Fruit fly (Drosophila melanogaster) whole organism, embryonic: ENCODE data around the gene Agpat4.
A peak's percentile ranks its signal among the peaks of the same experiment; 100 is the strongest.

Experiments
- Bdp1 ChIP-seq: fragments of 200-800 bp; sonication (Bioruptor generic); optimal IDR thresholded peaks from 3 replicates; lab custom pipeline; 2016; ENCODE audit warnings: missing biosample characterization, missing genetic modification characterization
- CG10274 ChIP-seq: fragments of 200-800 bp; sonication (Bioruptor generic); optimal IDR thresholded peaks from 3 replicates; lab custom pipeline; 2017; ENCODE audit warnings: missing biosample characterization, mild to moderate bottlenecking, missing genetic modification characterization
- CG11093 ChIP-seq: fragments of 200-800 bp; sonication (Bioruptor generic); IDR thresholded peaks from 3 replicates; pipeline ENCODE4 v1.3.6; 2022; ENCODE audit warnings: missing biosample characterization, missing genetic modification characterization
- CG12236 ChIP-seq: fragments of 200-800 bp; sonication (Bioruptor generic); optimal IDR thresholded peaks from 2 replicates; lab custom pipeline; 2016; ENCODE audit warnings: missing biosample characterization, missing genetic modification characterization
- CG1233 ChIP-seq: fragments of 200-800 bp; sonication (Bioruptor generic); optimal IDR thresholded peaks from 4 replicates; lab custom pipeline; 2018; ENCODE audit warnings: missing biosample characterization, mild to moderate bottlenecking, missing genetic modification characterization
- CG15601 ChIP-seq: fragments of 200-800 bp; sonication (Bioruptor generic); optimal IDR thresholded peaks from 3 replicates; lab custom pipeline; 2019; ENCODE audit warnings: missing biosample characterization, mild to moderate bottlenecking, missing genetic modification characterization, moderate library complexity
- CG15696 ChIP-seq: fragments of 200-800 bp; sonication (Bioruptor generic); optimal IDR thresholded peaks from 2 replicates; lab custom pipeline; 2019; ENCODE audit warnings: missing biosample characterization, mild to moderate bottlenecking, missing genetic modification characterization, moderate library complexity
- CG1603 ChIP-seq: fragments of 200-800 bp; sonication (Bioruptor generic); optimal IDR thresholded peaks from 2 replicates; lab custom pipeline; 2019; ENCODE audit warnings: missing biosample characterization, mild to moderate bottlenecking, missing genetic modification characterization, moderate library complexity
- CG17186 ChIP-seq: fragments of 200-800 bp; sonication (Bioruptor generic); optimal IDR thresholded peaks from 3 replicates; lab custom pipeline; 2017; ENCODE audit warnings: missing biosample characterization, missing genetic modification reagents, missing genetic modification characterization
- CG17802 ChIP-seq: fragments of 200-800 bp; sonication (Bioruptor generic); optimal IDR thresholded peaks from 2 replicates; lab custom pipeline; 2018; ENCODE audit warnings: missing biosample characterization, mild to moderate bottlenecking, missing genetic modification characterization, moderate library complexity
- CG2120 ChIP-seq: fragments of 200-800 bp; sonication (Bioruptor generic); optimal IDR thresholded peaks from 3 replicates; lab custom pipeline; 2016; ENCODE audit warnings: missing biosample characterization, missing genetic modification characterization
- CG4360 ChIP-seq: fragments of 200-800 bp; sonication (Bioruptor generic); IDR thresholded peaks from 2 replicates; pipeline ENCODE4 v1.3.6; 2022; ENCODE audit warnings: missing biosample characterization, missing genetic modification characterization
- CG4820 ChIP-seq: fragments of 200-800 bp; sonication (Bioruptor generic); optimal IDR thresholded peaks from 3 replicates; lab custom pipeline; 2016; ENCODE audit warnings: missing biosample characterization, missing genetic modification characterization
- CG7556 ChIP-seq: fragments of 200-800 bp; sonication (Bioruptor generic); optimal IDR thresholded peaks from 2 replicates; lab custom pipeline; 2017; ENCODE audit warnings: missing biosample characterization, mild to moderate bottlenecking, missing genetic modification characterization
- CG7839 ChIP-seq: fragments of 200-800 bp; sonication (Bioruptor generic); optimal IDR thresholded peaks from 3 replicates; lab custom pipeline; 2018; ENCODE audit warnings: missing biosample characterization, mild to moderate bottlenecking, missing genetic modification characterization, moderate library complexity
- CG8359 ChIP-seq: fragments of 200-800 bp; sonication (Bioruptor generic); optimal IDR thresholded peaks from 2 replicates; lab custom pipeline; 2017; ENCODE audit warnings: missing biosample characterization, mild to moderate bottlenecking, missing genetic modification characterization, borderline replicate concordance
- CG8388 ChIP-seq: fragments of 200-800 bp; sonication (Bioruptor generic); optimal IDR thresholded peaks from 2 replicates; lab custom pipeline; 2019; ENCODE audit warnings: missing biosample characterization, mild to moderate bottlenecking, missing genetic modification characterization, moderate library complexity
- CG8944 ChIP-seq: fragments of 200-800 bp; sonication (Bioruptor generic); optimal IDR thresholded peaks from 3 replicates; lab custom pipeline; 2016; ENCODE audit warnings: missing biosample characterization, missing genetic modification characterization
- CG9797 ChIP-seq: fragments of 200-800 bp; sonication (Bioruptor generic); optimal IDR thresholded peaks from 3 replicates; lab custom pipeline; 2018; ENCODE audit warnings: missing biosample characterization, mild to moderate bottlenecking, missing genetic modification characterization
- CG9932 ChIP-seq: fragments of 200-800 bp; sonication (Bioruptor generic); IDR thresholded peaks from 2 replicates; pipeline ENCODE4 v1.3.6; 2022; ENCODE audit warnings: missing biosample characterization, missing genetic modification characterization
- CoRest ChIP-seq: fragments of 200-800 bp; sonication (Bioruptor generic); optimal IDR thresholded peaks from 3 replicates; lab custom pipeline; 2018; ENCODE audit warnings: missing biosample characterization, mild to moderate bottlenecking, missing genetic modification characterization, moderate library complexity
- Dbx ChIP-seq: fragments of 200-800 bp; sonication (Bioruptor generic); IDR thresholded peaks from 3 replicates; pipeline ENCODE4 v1.3.6; 2022; ENCODE audit warnings: missing biosample characterization, missing genetic modification characterization
- Dp ChIP-seq: fragments of 200-800 bp; sonication (Bioruptor generic); optimal IDR thresholded peaks from 2 replicates; lab custom pipeline; 2018; ENCODE audit warnings: missing biosample characterization, mild to moderate bottlenecking, missing genetic modification characterization, moderate library complexity
- E2f2 ChIP-seq: fragments of 200-800 bp; sonication (Bioruptor generic); IDR thresholded peaks from 2 replicates; pipeline ENCODE4 v1.3.6; 2022; ENCODE audit warnings: missing biosample characterization, missing genetic modification characterization
- Ets97D ChIP-seq: fragments of 200-800 bp; sonication (Bioruptor generic); optimal IDR thresholded peaks from 3 replicates; lab custom pipeline; 2016; ENCODE audit warnings: missing biosample characterization, missing genetic modification characterization
- Fer3 ChIP-seq: fragments of 200-800 bp; sonication (Bioruptor generic); optimal IDR thresholded peaks from 2 replicates; lab custom pipeline; 2018; ENCODE audit warnings: missing biosample characterization, mild to moderate bottlenecking, missing genetic modification characterization, moderate library complexity
- HLH4C ChIP-seq: fragments of 200-800 bp; sonication (Bioruptor generic); IDR thresholded peaks from 3 replicates; pipeline ENCODE4 v1.3.6; 2022; ENCODE audit warnings: missing biosample characterization, missing genetic modification characterization; ENCODE audit not compliant: partially characterized antibody
- Hsf ChIP-seq: fragments of 200-800 bp; sonication (Bioruptor generic); optimal IDR thresholded peaks from 3 replicates; lab custom pipeline; 2016; ENCODE audit warnings: missing biosample characterization, missing genetic modification characterization
- MBD-R2 ChIP-seq: fragments of 200-800 bp; sonication (Bioruptor generic); IDR thresholded peaks from 2 replicates; pipeline ENCODE4 v1.3.6; 2022; ENCODE audit warnings: missing biosample characterization, missing genetic modification characterization
- NK7.1 ChIP-seq: fragments of 200-800 bp; sonication (Bioruptor generic); optimal IDR thresholded peaks from 3 replicates; lab custom pipeline; 2016; ENCODE audit warnings: missing biosample characterization, missing genetic modification characterization
- Ssrp ChIP-seq: fragments of 200-800 bp; sonication (Bioruptor generic); optimal IDR thresholded peaks from 2 replicates; lab custom pipeline; 2018; ENCODE audit warnings: missing biosample characterization, mild to moderate bottlenecking, missing genetic modification characterization, moderate library complexity
- Taf1 ChIP-seq: fragments of 200-800 bp; sonication (Bioruptor generic); IDR thresholded peaks from 2 replicates; pipeline ENCODE4 v1.3.6; 2022; ENCODE audit warnings: missing biosample characterization, missing genetic modification characterization
- Vsx1 ChIP-seq: fragments of 200-800 bp; sonication (Bioruptor generic); optimal IDR thresholded peaks from 2 replicates; lab custom pipeline; 2017; ENCODE audit warnings: missing biosample characterization, mild to moderate bottlenecking, missing genetic modification characterization, missing genetic modification reagents
- al ChIP-seq: fragments of 200-800 bp; sonication (Bioruptor generic); IDR thresholded peaks from 2 replicates; pipeline ENCODE4 v1.3.6; 2022; ENCODE audit warnings: missing biosample characterization, missing genetic modification characterization
- ase ChIP-seq: fragments of 200-800 bp; sonication (Bioruptor generic); IDR thresholded peaks from 3 replicates; pipeline ENCODE4 v1.3.6; 2022; ENCODE audit warnings: missing biosample characterization, missing genetic modification characterization
- bcd ChIP-seq: fragments of 200-800 bp; sonication (Bioruptor generic); optimal IDR thresholded peaks from 2 replicates; lab custom pipeline; 2017; ENCODE audit warnings: missing biosample characterization, mild to moderate bottlenecking, missing genetic modification characterization
- chif ChIP-seq, 2 experiments: fragments of 200-800 bp; sonication (Bioruptor generic); optimal IDR thresholded peaks; 3 replicates each; lab custom pipeline; 2016; ENCODE audit warnings: missing biosample characterization in 2 of 2, missing genetic modification characterization in 2 of 2
- dati ChIP-seq: fragments of 200-800 bp; sonication (Bioruptor generic); IDR thresholded peaks from 2 replicates; pipeline ENCODE4 v1.3.6; 2022; ENCODE audit warnings: missing biosample characterization, missing genetic modification characterization
- ems ChIP-seq: fragments of 200-800 bp; sonication (Bioruptor generic); optimal IDR thresholded peaks from 3 replicates; lab custom pipeline; 2016; ENCODE audit warnings: missing biosample characterization, missing genetic modification characterization
- ham ChIP-seq: fragments of 200-800 bp; sonication (Bioruptor generic); IDR thresholded peaks from 2 replicates; pipeline ENCODE4 v1.3.6; 2022; ENCODE audit warnings: missing biosample characterization, missing genetic modification characterization
- ind ChIP-seq: fragments of 200-800 bp; sonication (Bioruptor generic); optimal IDR thresholded peaks from 3 replicates; lab custom pipeline; 2016; ENCODE audit warnings: missing biosample characterization, missing genetic modification characterization
- mirr ChIP-seq: fragments of 200-800 bp; sonication (Bioruptor generic); optimal IDR thresholded peaks from 3 replicates; lab custom pipeline; 2018; ENCODE audit warnings: missing biosample characterization, mild to moderate bottlenecking, missing genetic modification characterization
- nerfin-1 ChIP-seq: fragments of 200-800 bp; sonication (Bioruptor generic); optimal IDR thresholded peaks from 3 replicates; lab custom pipeline; 2019; ENCODE audit warnings: missing biosample characterization, mild to moderate bottlenecking, missing genetic modification characterization, moderate library complexity
- pan ChIP-seq, 4 experiments: fragments of >200 bp in 3 of 4; fragments of 200-800 bp in 1 of 4; sonication (Bioruptor generic) in 1 of 4; optimal IDR thresholded peaks in 3 of 4; IDR thresholded peaks in 1 of 4; 2 replicates each; pipeline versions ENCODE4 v1.3.6 to Lab custom; 2017 to 2022; ENCODE audit warnings: missing biosample characterization in 2 of 4, missing genetic modification characterization in 2 of 4, mixed read lengths in 1 of 4
- pfk ChIP-seq: fragments of 200-800 bp; sonication (Bioruptor generic); optimal IDR thresholded peaks from 2 replicates; lab custom pipeline; 2018; ENCODE audit warnings: missing biosample characterization, mild to moderate bottlenecking, missing genetic modification characterization, moderate library complexity
- repo ChIP-seq: fragments of 200-800 bp; sonication (Bioruptor generic); optimal IDR thresholded peaks from 2 replicates; lab custom pipeline; 2016; ENCODE audit warnings: missing biosample characterization, missing genetic modification characterization
- sr ChIP-seq: fragments of 200-800 bp; sonication (Bioruptor generic); IDR thresholded peaks from 3 replicates; pipeline ENCODE4 v1.3.6; 2022; ENCODE audit warnings: missing biosample characterization, missing genetic modification characterization
- ssp ChIP-seq: fragments of 200-800 bp; sonication (Bioruptor generic); IDR thresholded peaks from 2 replicates; pipeline ENCODE4 v1.3.6; 2022; ENCODE audit warnings: missing biosample characterization, missing genetic modification characterization
- tll ChIP-seq, 2 experiments: fragments of 200-800 bp in 1 of 2; fragments of >200 bp in 1 of 2; sonication (Bioruptor generic) in 1 of 2; optimal IDR thresholded peaks; 2 replicates each; lab custom pipeline; 2017 to 2019; ENCODE audit warnings: missing biosample characterization in 2 of 2, missing genetic modification characterization in 2 of 2, mild to moderate bottlenecking in 1 of 2, moderate library complexity in 1 of 2
- tx ChIP-seq: fragments of 200-800 bp; sonication (Bioruptor generic); optimal IDR thresholded peaks from 2 replicates; lab custom pipeline; 2016; ENCODE audit warnings: missing biosample characterization, missing genetic modification characterization

Agpat4 gene

dm6 chr3L:16381184-16381797, at the start of gene Agpat4 (continued):
- no peak for TF ChIP-seq CG11093 (GFP tag; lab: Robert Waterston, UW)
- TF ChIP-seq CG8359 = no peak
- TF ChIP-seq CG4360 (GFP tag; lab: Robert Waterston, UW) = peak; percentile 99
- TF ChIP-seq E2f2 = peak; percentile 35
- TF ChIP-seq MBD-R2 (GFP tag; lab: Robert Waterston, UW) = peak; percentile 36; the same call in 1 of the 2 replicates
- no peak for TF ChIP-seq sr (GFP tag; lab: Robert Waterston, UW)
- TF ChIP-seq Bdp1 (GFP tag; lab: Kevin White, UChicago) = no peak
- no peak for TF ChIP-seq CG17186 (GFP tag; lab: Kevin White, UChicago)
- TF ChIP-seq dati = no peak
- TF ChIP-seq CG1233 (GFP tag; lab: Kevin White, UChicago) = no peak
- peak; percentile 67 for TF ChIP-seq ssp
- TF ChIP-seq CG7839 (tag; lab: Kevin White, UChicago) = no peak
- TF ChIP-seq bcd (GFP tag; lab: Kevin White, UChicago) = peak; percentile 7
- no peak for TF ChIP-seq CG15601 (tag; lab: Kevin White, UChicago)
- peak; percentile 67 for TF ChIP-seq CoRest (tag; lab: Kevin White, UChicago)
- TF ChIP-seq tll (GFP tag; optimal IDR thresholded peaks at IDR 0.05; lab: Kevin White, UChicago) = peak in 1 of 2 experiments; percentile 40
- no peak for TF ChIP-seq tx
- TF ChIP-seq CG1603 (tag; lab: Kevin White, UChicago) = peak; percentile 37
- no peak for TF ChIP-seq CG10274 (GFP tag; lab: Kevin White, UChicago)
- TF ChIP-seq Vsx1 = no peak
- no peak for TF ChIP-seq ase (GFP tag; lab: Robert Waterston, UW)
- TF ChIP-seq CG8388 (GFP tag; lab: Kevin White, UChicago) = no peak
- no peak for TF ChIP-seq CG4820 (GFP tag; lab: Kevin White, UChicago)
- TF ChIP-seq ham (GFP tag; lab: Robert Waterston, UW) = no peak
- peak; percentile 87 for TF ChIP-seq mirr (GFP tag; lab: Kevin White, UChicago)
- peak; percentile 55; the same call in 1 of the 3 replicates for TF ChIP-seq HLH4C
- TF ChIP-seq ems (GFP tag; lab: Kevin White, UChicago) = no peak
- TF ChIP-seq al = no peak
- no peak for TF ChIP-seq ind (GFP tag; lab: Kevin White, UChicago)
- no peak for TF ChIP-seq NK7.1 (GFP tag; lab: Kevin White, UChicago)
- TF ChIP-seq Dbx (GFP tag; lab: Robert Waterston, UW) = 0 out of 3 replicates have a peak, but pooled peaks have one; percentile 3
- TF ChIP-seq CG17802 (tag; lab: Kevin White, UChicago) = no peak
- no peak for TF ChIP-seq Ssrp (tag; lab: Kevin White, UChicago)
- no peak for TF ChIP-seq CG8944
- no peak for TF ChIP-seq chif (GFP tag; optimal IDR thresholded peaks at IDR 0.05; lab: Kevin White, UChicago)
- TF ChIP-seq Fer3 (tag; lab: Kevin White, UChicago) = no peak
- no peak for TF ChIP-seq pfk (GFP tag; lab: Kevin White, UChicago)
- TF ChIP-seq Taf1 (GFP tag; lab: Robert Waterston, UW) = no peak
- no peak for TF ChIP-seq Hsf (GFP tag; lab: Kevin White, UChicago)
- peak; percentile 62 for TF ChIP-seq CG9797 (GFP tag; lab: Kevin White, UChicago)
- no peak for TF ChIP-seq CG9932
- TF ChIP-seq CG15696 (tag; lab: Kevin White, UChicago) = no peak
- TF ChIP-seq CG2120 (GFP tag; lab: Kevin White, UChicago) = no peak
- no peak for TF ChIP-seq repo (GFP tag; lab: Kevin White, UChicago)
- TF ChIP-seq Ets97D = peak; percentile 46
- no peak for TF ChIP-seq nerfin-1 (tag; lab: Kevin White, UChicago)
- no peak for TF ChIP-seq CG7556 (GFP tag; lab: Kevin White, UChicago)
- no peak for TF ChIP-seq CG12236
- no peak for TF ChIP-seq pan (optimal IDR thresholded peaks at IDR 0.05; lab: Kevin White, UChicago)
- no peak for TF ChIP-seq pan (GFP tag; optimal IDR thresholded peaks at IDR 0.05 in 1 of 2, IDR thresholded peaks at IDR 0.05 in 1 of 2)
- TF ChIP-seq Dp (GFP tag; lab: Kevin White, UChicago) = peak; percentile 48
